Worm (Caenorhabditis elegans) whole organism, young adult: ENCODE results near the gene C44C10.15.

ENCODE experiments used
- B0336.3 ChIP-seq: fragments of 200-800 bp; sonication (Bioruptor generic); IDR thresholded peaks from 2 replicates; pipeline ENCODE4 v1.3.6; 2022; ENCODE audit warnings: missing genetic modification characterization, missing compliant biosample characterization
- C06A6.2 ChIP-seq: fragments of 200-800 bp; sonication (Bioruptor generic); conservative IDR thresholded peaks from 2 replicates; pipeline ENCODE4 v1.3.6; 2022; ENCODE audit warnings: missing genetic modification characterization, missing compliant biosample characterization
- F10E7.11 ChIP-seq: sonication (generic microtip); optimal IDR thresholded peaks from 2 replicates; lab custom pipeline; 2017; ENCODE audit warnings: mild to moderate bottlenecking, missing genetic modification characterization, moderate library complexity, missing compliant biosample characterization
- T26A5.8 ChIP-seq: sonication (generic microtip); optimal IDR thresholded peaks from 2 replicates; lab custom pipeline; 2016; ENCODE audit warnings: missing genetic modification characterization, missing compliant biosample characterization
- Y53G8AR.9 ChIP-seq: fragments of 200-800 bp; sonication (Bioruptor generic); conservative IDR thresholded peaks from 2 replicates; pipeline ENCODE4 v1.3.6; 2022; ENCODE audit warnings: missing genetic modification reagents, missing genetic modification characterization, missing compliant biosample characterization
- Y56A3A.18 ChIP-seq: fragments of 200-800 bp; sonication (Bioruptor generic); IDR thresholded peaks from 2 replicates; pipeline ENCODE4 v1.3.6; 2022; ENCODE audit warnings: missing genetic modification reagents, missing genetic modification characterization, missing compliant biosample characterization
- Y95B8A.8 ChIP-seq: fragments of 200-800 bp; sonication (Bioruptor generic); IDR thresholded peaks from 2 replicates; pipeline ENCODE4 v1.3.6; 2022; ENCODE audit warnings: missing genetic modification reagents, missing genetic modification characterization, missing compliant biosample characterization
- ZK185.1 ChIP-seq: sonication (generic microtip); optimal IDR thresholded peaks from 2 replicates; lab custom pipeline; 2016; ENCODE audit warnings: mild to moderate bottlenecking, missing genetic modification characterization, missing compliant biosample characterization; ENCODE audit not compliant: poor library complexity, severe bottlenecking
- ama-1 ChIP-seq, 3 experiments: fragments of 150-350 bp in 1 of 3; sonication (generic microtip) in 2 of 3; optimal IDR thresholded peaks; 2 replicates each; lab custom pipeline; 2014 to 2018; ENCODE audit warnings: missing biosample characterization in 2 of 3, missing genetic modification characterization in 2 of 3, missing genetic modification reagents in 2 of 3
- aptf-2 ChIP-seq: fragments of 200-800 bp; sonication (Bioruptor generic); conservative IDR thresholded peaks from 2 replicates; pipeline ENCODE4 v1.3.6; 2022; ENCODE audit warnings: missing genetic modification reagents, missing genetic modification characterization, missing compliant biosample characterization
- atf-7 ChIP-seq: sonication (generic microtip); optimal IDR thresholded peaks from 2 replicates; lab custom pipeline; 2017; ENCODE audit warnings: mild to moderate bottlenecking, missing genetic modification characterization, missing compliant biosample characterization
- attf-3 ChIP-seq: fragments of 200-800 bp; sonication (Bioruptor generic); conservative IDR thresholded peaks from 2 replicates; pipeline ENCODE4 v1.3.6; 2022; ENCODE audit warnings: missing genetic modification reagents, missing genetic modification characterization, missing compliant biosample characterization
- attf-6 ChIP-seq: fragments of 200-800 bp; sonication (Bioruptor generic); IDR thresholded peaks from 2 replicates; pipeline ENCODE4 v1.3.6; 2022; ENCODE audit warnings: missing genetic modification reagents, missing genetic modification characterization, missing compliant biosample characterization
- ccch-3 ChIP-seq: fragments of 200-800 bp; sonication (Bioruptor generic); optimal IDR thresholded peaks from 2 replicates; lab custom pipeline; 2018; ENCODE audit warnings: mild to moderate bottlenecking, missing genetic modification characterization, missing compliant biosample characterization
- cebp-1 ChIP-seq, 2 experiments: fragments of 200-800 bp in 1 of 2; sonication (Bioruptor generic) in 1 of 2; sonication (generic microtip) in 1 of 2; IDR thresholded peaks in 1 of 2; optimal IDR thresholded peaks in 1 of 2; 2 replicates each; pipeline versions ENCODE4 v1.3.6 to Lab custom; 2017 to 2022; ENCODE audit warnings: missing compliant biosample characterization in 2 of 2, missing genetic modification characterization in 2 of 2, mild to moderate bottlenecking in 1 of 2, missing genetic modification reagents in 1 of 2, moderate library complexity in 1 of 2
- ceh-100 ChIP-seq: fragments of 200-800 bp; sonication (Bioruptor generic); IDR thresholded peaks from 2 replicates; pipeline ENCODE4 v1.3.6; 2022; ENCODE audit warnings: missing genetic modification reagents, missing genetic modification characterization, missing compliant biosample characterization
- ceh-27 ChIP-seq: fragments of 200-800 bp; sonication (Bioruptor generic); optimal IDR thresholded peaks from 2 replicates; lab custom pipeline; 2018; ENCODE audit warnings: mild to moderate bottlenecking, missing genetic modification characterization, moderate library complexity, missing compliant biosample characterization
- ceh-58 ChIP-seq: fragments of 200-800 bp; sonication (Bioruptor generic); IDR thresholded peaks from 2 replicates; pipeline ENCODE4 v1.3.6; 2022; ENCODE audit warnings: missing genetic modification characterization, missing compliant biosample characterization
- dpl-1 ChIP-seq: fragments of 150-350 bp; optimal IDR thresholded peaks from 2 replicates; lab custom pipeline; 2014; ENCODE audit warnings: missing biosample characterization, missing genetic modification reagents, missing genetic modification characterization
- egrh-3 ChIP-seq: fragments of 200-800 bp; sonication (Bioruptor generic); IDR thresholded peaks from 2 replicates; pipeline ENCODE4 v1.3.6; 2022; ENCODE audit warnings: missing genetic modification reagents, missing genetic modification characterization, missing compliant biosample characterization
- ekl-4 ChIP-seq: fragments of 200-800 bp; sonication (Bioruptor generic); IDR thresholded peaks from 2 replicates; pipeline ENCODE4 v1.3.6; 2022; ENCODE audit warnings: missing genetic modification reagents, missing genetic modification characterization, missing compliant biosample characterization
- ets-4 ChIP-seq: fragments of 200-800 bp; sonication (Bioruptor generic); optimal IDR thresholded peaks from 2 replicates; lab custom pipeline; 2018; ENCODE audit warnings: mild to moderate bottlenecking, missing genetic modification characterization, missing compliant biosample characterization
- gei-17 ChIP-seq: fragments of 200-800 bp; sonication (Bioruptor generic); optimal IDR thresholded peaks from 2 replicates; lab custom pipeline; 2018; ENCODE audit warnings: mild to moderate bottlenecking, missing genetic modification characterization, missing compliant biosample characterization
- hmg-20 ChIP-seq: fragments of 200-800 bp; sonication (Bioruptor generic); IDR thresholded peaks from 2 replicates; pipeline ENCODE4 v1.3.6; 2022; ENCODE audit warnings: missing genetic modification reagents, missing genetic modification characterization, missing compliant biosample characterization
- let-526 ChIP-seq: fragments of 200-800 bp; sonication (Bioruptor generic); IDR thresholded peaks from 2 replicates; pipeline ENCODE4 v1.3.6; 2022; ENCODE audit warnings: missing genetic modification reagents, missing genetic modification characterization, missing compliant biosample characterization
- let-607 ChIP-seq, 2 experiments: fragments of 200-800 bp in 1 of 2; sonication (Bioruptor generic) in 1 of 2; sonication (generic microtip) in 1 of 2; optimal IDR thresholded peaks; 2 replicates each; lab custom pipeline; 2016 to 2018; ENCODE audit warnings: mild to moderate bottlenecking in 2 of 2, missing compliant biosample characterization in 2 of 2, missing genetic modification characterization in 2 of 2, moderate library complexity in 2 of 2, missing genotype in 1 of 2
- lir-1 ChIP-seq: fragments of 200-800 bp; sonication (Bioruptor generic); conservative IDR thresholded peaks from 2 replicates; pipeline ENCODE4 v1.3.6; 2022; ENCODE audit warnings: missing genetic modification reagents, missing genetic modification characterization, missing compliant biosample characterization
- mxl-1 ChIP-seq: sonication (generic microtip); optimal IDR thresholded peaks from 2 replicates; lab custom pipeline; 2016; ENCODE audit warnings: missing genetic modification characterization, missing compliant biosample characterization
- nfya-1 ChIP-seq: sonication (generic microtip); optimal IDR thresholded peaks from 2 replicates; lab custom pipeline; 2017; ENCODE audit warnings: antibody characterized with exemption, missing compliant biosample characterization, missing genetic modification characterization, borderline replicate concordance; ENCODE audit not compliant: insufficient read depth
- nfya-2 ChIP-seq: fragments of 200-800 bp; sonication (Bioruptor generic); IDR thresholded peaks from 2 replicates; pipeline ENCODE4 v1.3.6; 2022; ENCODE audit warnings: missing genetic modification reagents, missing genetic modification characterization, missing compliant biosample characterization
- nhr-27 ChIP-seq: fragments of 200-800 bp; sonication (Bioruptor generic); optimal IDR thresholded peaks from 2 replicates; lab custom pipeline; 2018; ENCODE audit warnings: mild to moderate bottlenecking, missing genetic modification characterization, moderate library complexity, missing compliant biosample characterization
- nhr-80 ChIP-seq: sonication (generic microtip); optimal IDR thresholded peaks from 2 replicates; lab custom pipeline; 2016; ENCODE audit warnings: missing genetic modification characterization, missing compliant biosample characterization
- nhr-90 ChIP-seq: sonication (generic microtip); optimal IDR thresholded peaks from 2 replicates; lab custom pipeline; 2016; ENCODE audit warnings: missing genotype, mild to moderate bottlenecking, missing genetic modification characterization, missing compliant biosample characterization
- pha-4 ChIP-seq: fragments of 150-350 bp; sonication (generic microtip); optimal IDR thresholded peaks from 2 replicates; lab custom pipeline; 2014; ENCODE audit warnings: missing biosample characterization, missing genetic modification reagents, missing genetic modification characterization
- snpc-1.1 ChIP-seq: sonication (generic microtip); optimal IDR thresholded peaks from 2 replicates; lab custom pipeline; 2017; ENCODE audit warnings: missing genetic modification characterization, mild to moderate bottlenecking, missing compliant biosample characterization, antibody characterized with exemption, moderate library complexity, missing genotype, missing genetic modification reagents; ENCODE audit not compliant: insufficient read depth
- snpc-1.3 ChIP-seq: sonication (generic microtip); optimal IDR thresholded peaks from 2 replicates; lab custom pipeline; 2017; ENCODE audit warnings: missing genetic modification characterization, mild to moderate bottlenecking, missing compliant biosample characterization, antibody characterized with exemption, moderate library complexity, missing genotype, missing genetic modification reagents; ENCODE audit not compliant: insufficient read depth
- somi-1 ChIP-seq: fragments of 200-800 bp; sonication (Bioruptor generic); optimal IDR thresholded peaks from 2 replicates; lab custom pipeline; 2018; ENCODE audit warnings: mild to moderate bottlenecking, missing genetic modification characterization, missing compliant biosample characterization
- sptf-2 ChIP-seq: fragments of 200-800 bp; sonication (Bioruptor generic); optimal IDR thresholded peaks from 2 replicates; lab custom pipeline; 2018; ENCODE audit warnings: mild to moderate bottlenecking, missing genetic modification characterization, missing compliant biosample characterization
- tbx-9 ChIP-seq: sonication (generic microtip); optimal IDR thresholded peaks from 2 replicates; lab custom pipeline; 2016; ENCODE audit warnings: borderline replicate concordance, missing genetic modification characterization, inconsistent platforms, missing compliant biosample characterization
- tlf-1 ChIP-seq: fragments of 200-800 bp; sonication (Bioruptor generic); optimal IDR thresholded peaks from 2 replicates; lab custom pipeline; 2018; ENCODE audit warnings: mild to moderate bottlenecking, missing genetic modification characterization, missing compliant biosample characterization
- unc-130 ChIP-seq: sonication (generic microtip); optimal IDR thresholded peaks from 2 replicates; lab custom pipeline; 2016; ENCODE audit warnings: missing genetic modification reagents, missing genetic modification characterization, missing compliant biosample characterization
- unc-62 ChIP-seq: fragments of 150-350 bp; optimal IDR thresholded peaks from 2 replicates; lab custom pipeline; 2014; ENCODE audit warnings: missing biosample characterization, missing genetic modification reagents, missing genetic modification characterization
- ztf-26 ChIP-seq: sonication (generic microtip); optimal IDR thresholded peaks from 2 replicates; lab custom pipeline; 2017; ENCODE audit warnings: missing genetic modification characterization, missing compliant biosample characterization
- ztf-6 ChIP-seq: fragments of 200-800 bp; sonication (Bioruptor generic); IDR thresholded peaks from 2 replicates; pipeline ENCODE4 v1.3.6; 2022; ENCODE audit warnings: missing genetic modification reagents, missing genetic modification characterization, missing compliant biosample characterization

C44C10.15 gene

DNA sequence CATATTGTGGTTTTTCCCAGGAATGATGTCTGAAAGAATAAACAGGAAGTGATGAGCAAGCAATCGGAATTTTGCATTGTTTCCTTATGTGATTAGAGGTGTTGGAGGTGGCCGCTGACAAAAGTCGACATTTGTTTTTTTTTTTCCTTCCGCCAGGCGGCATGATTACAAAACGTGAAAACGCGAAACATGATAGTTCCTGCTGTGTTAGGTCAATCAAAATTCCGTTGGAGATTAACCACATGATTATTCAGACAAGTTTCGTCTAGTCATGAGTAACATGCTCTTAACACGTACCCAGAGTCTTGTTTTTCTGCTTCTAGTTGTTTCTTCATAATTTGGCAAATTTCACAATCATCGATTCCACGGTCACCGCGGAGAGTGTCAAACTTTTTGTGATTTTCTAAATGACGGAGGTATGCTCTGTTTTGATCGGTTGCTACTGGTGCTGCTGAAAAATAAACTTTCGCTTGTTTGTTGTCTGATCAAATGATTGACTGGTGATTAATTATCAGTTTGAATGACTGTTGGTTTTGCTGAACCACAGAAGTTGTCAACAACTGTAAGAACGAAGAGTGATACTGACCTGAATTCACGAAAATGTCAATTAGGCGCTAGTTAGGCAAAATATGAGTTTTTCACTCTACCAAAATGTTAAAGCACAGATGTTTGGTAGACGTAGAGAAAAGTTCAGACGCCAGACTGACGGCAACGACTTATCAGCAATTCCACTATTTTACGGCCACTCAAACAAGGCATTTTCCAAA is 20.8 kb downstream of the C44C10.15 start:
- no peak for TF ChIP-seq ceh-58
- no peak for TF ChIP-seq mxl-1 (tag; lab: Kevin White, UChicago)
- no peak for TF ChIP-seq lir-1 (GFP tag; lab: Robert Waterston, UW)
- no peak for TF ChIP-seq T26A5.8 (tag; lab: Kevin White, UChicago)
- TF ChIP-seq nhr-27 (tag; lab: Kevin White, UChicago): no peak
- TF ChIP-seq pha-4 (tag; lab: Kevin White, UChicago): peak; percentile 59
- peak; percentile 19 for TF ChIP-seq unc-62 (GFP tag; lab: Kevin White, UChicago)
- no peak for TF ChIP-seq ekl-4 (GFP tag; lab: Robert Waterston, UW)
- TF ChIP-seq aptf-2 (GFP tag; lab: Robert Waterston, UW): no peak
- TF ChIP-seq Y56A3A.18 (GFP tag; lab: Robert Waterston, UW): no peak
- TF ChIP-seq ztf-26 (tag; lab: Kevin White, UChicago): no peak
- no peak for TF ChIP-seq ceh-100 (GFP tag; lab: Robert Waterston, UW)
- TF ChIP-seq unc-130 (GFP tag; lab: Kevin White, UChicago): no peak
- TF ChIP-seq snpc-1.3 (tag; lab: Kevin White, UChicago): no peak
- no peak for TF ChIP-seq nhr-90
- peak; percentile 25; the same call in 1 of the 2 replicates for TF ChIP-seq cebp-1 (GFP tag; IDR thresholded peaks at IDR 0.05; lab: Robert Waterston, UW)
- TF ChIP-seq cebp-1 (tag; optimal IDR thresholded peaks at IDR 0.05; lab: Kevin White, UChicago): peak; percentile 64
- TF ChIP-seq C06A6.2 (GFP tag; lab: Robert Waterston, UW): no peak
- TF ChIP-seq nfya-2 (GFP tag; lab: Robert Waterston, UW): no peak
- TF ChIP-seq F10E7.11: no peak
- no peak for TF ChIP-seq egrh-3 (GFP tag; lab: Robert Waterston, UW)
- TF ChIP-seq ets-4 (GFP tag; lab: Kevin White, UChicago): peak; percentile 4
- TF ChIP-seq ccch-3: no peak
- TF ChIP-seq let-607 (tag; optimal IDR thresholded peaks at IDR 0.05; lab: Kevin White, UChicago): peak; percentile 30 to 48
- peak; percentile 45 for TF ChIP-seq atf-7 (tag; lab: Kevin White, UChicago)
- TF ChIP-seq hmg-20 (GFP tag; lab: Robert Waterston, UW): no peak
- TF ChIP-seq ceh-27: no peak
- peak; percentile 24 for TF ChIP-seq ZK185.1 (tag; lab: Kevin White, UChicago)
- no peak for TF ChIP-seq nfya-1 (tag; lab: Kevin White, UChicago)
- TF ChIP-seq nhr-80 (tag; lab: Kevin White, UChicago): peak; percentile 89
- no peak for TF ChIP-seq somi-1

DNA sequence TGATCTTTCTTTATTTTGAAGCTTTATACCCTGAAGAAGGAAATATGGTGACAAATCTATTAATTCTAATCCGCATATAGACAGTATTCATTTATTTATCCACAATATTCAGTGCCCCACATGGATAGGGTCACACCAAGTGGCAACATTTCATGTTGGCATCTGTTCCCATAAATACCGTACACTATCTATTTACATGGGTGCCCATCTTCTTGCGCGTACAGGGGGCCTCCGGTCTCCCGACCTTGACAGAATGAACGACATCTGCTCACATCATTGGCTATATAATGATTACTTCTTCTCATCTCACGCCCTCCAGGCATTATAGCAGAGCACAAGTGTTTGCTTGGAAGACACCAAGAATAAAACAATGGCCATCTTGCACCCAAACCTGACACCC is 24.6 kb downstream of the C44C10.15 start:
- TF ChIP-seq B0336.3 (GFP tag; lab: Robert Waterston, UW) (no peak), attf-3 (no peak), let-526 (GFP tag; lab: Robert Waterston, UW) (no peak), ama-1 (optimal IDR thresholded peaks at IDR 0.05; lab: Kevin White, UChicago) (no peak), ama-1 (GFP tag; optimal IDR thresholded peaks at IDR 0.05; lab: Kevin White, UChicago) (no peak), sptf-2 (GFP tag; lab: Kevin White, UChicago) (no peak), gei-17 (GFP tag; lab: Kevin White, UChicago) (no peak), C06A6.2 (GFP tag; lab: Robert Waterston, UW) (no peak), Y95B8A.8 (GFP tag; lab: Robert Waterston, UW) (no peak), attf-6 (GFP tag; lab: Robert Waterston, UW) (no peak), snpc-1.1 (no peak), Y53G8AR.9 (GFP tag; lab: Robert Waterston, UW) (no peak), tlf-1 (no peak), ztf-6 (GFP tag; lab: Robert Waterston, UW) (no peak), tbx-9 (no peak), nhr-27 (tag; lab: Kevin White, UChicago) (no peak), dpl-1 (GFP tag; lab: Kevin White, UChicago) (no peak), unc-62 (GFP tag; lab: Kevin White, UChicago) (no peak)
